Fruit fly (Drosophila melanogaster) whole organism, larva: Measurements from ENCODE around the gene CG32152.

Experiments
- noc ChIP-seq: fragments of 200-800 bp; sonication (Bioruptor generic); optimal IDR thresholded peaks from 3 replicates; lab custom pipeline; 2019; ENCODE audit warnings: missing biosample characterization, mild to moderate bottlenecking, missing genetic modification characterization, moderate library complexity

CG32152 gene

dm6 chr3L:16173818-16174601, 30.2 kb upstream of the CG32152 start:
- no peak for TF ChIP-seq noc (tag; lab: Kevin White, UChicago)

DNA sequence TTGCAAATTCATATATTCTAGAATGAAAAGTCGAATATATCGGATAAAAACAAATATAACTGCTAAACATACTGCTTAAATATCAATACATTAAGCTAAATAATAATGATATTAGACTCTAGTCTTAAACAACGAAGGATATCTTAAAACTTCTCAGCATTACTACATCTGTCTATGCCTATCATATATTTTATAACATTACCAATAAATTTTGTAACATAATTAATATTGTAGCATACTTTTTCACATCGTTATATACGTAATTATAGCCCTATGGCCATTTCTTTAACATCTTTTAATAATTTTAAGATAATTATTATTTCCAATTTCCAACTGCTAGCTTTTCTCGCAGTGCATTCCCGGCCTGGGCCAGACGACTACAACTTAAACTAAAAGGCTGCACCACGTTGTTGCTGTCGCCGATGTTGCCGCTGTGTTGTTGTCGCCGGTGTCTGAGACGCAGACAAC, 29.0 kb upstream of the CG32152 start:
- no peak for TF ChIP-seq noc (tag; lab: Kevin White, UChicago)

- TF ChIP-seq noc (tag; lab: Kevin White, UChicago) = no peak
These were observed 28.5 kb upstream of the CG32152 start for dm6 chr3L:16172381-16172780.

- TF ChIP-seq noc (tag; lab: Kevin White, UChicago) = no peak
These were observed 27.4 kb upstream of the CG32152 start, which contains the start of gene CG33795 for dm6 chr3L:16171280-16171679. TSS of gene CG33795 (minus strand) at chr3L:16171380.

DNA sequence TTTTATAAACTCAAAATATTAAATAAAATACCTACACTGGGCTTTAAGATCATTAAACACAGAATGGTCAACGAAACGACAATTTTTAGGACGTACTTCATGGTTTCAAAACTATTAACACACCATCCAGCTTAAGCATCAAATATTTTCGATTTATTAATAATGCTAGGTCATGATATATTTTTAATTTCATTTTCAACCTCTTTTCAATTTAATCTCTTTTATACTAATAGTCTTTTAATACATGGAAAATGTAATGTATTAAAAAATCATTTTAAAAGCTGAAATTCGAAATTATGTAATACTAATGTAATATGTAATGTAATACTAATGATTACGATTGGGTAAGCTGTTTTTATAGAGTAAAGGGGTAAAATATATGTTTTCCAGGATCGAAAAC, 26.2 kb upstream of the CG32152 start, which contains the start of gene CG33796:
TSS of gene CG33796 (minus strand) at position 101 of the 400 bp plus-strand sequence.
- TF ChIP-seq noc (tag; lab: Kevin White, UChicago) = no peak

- no peak for TF ChIP-seq noc (tag; lab: Kevin White, UChicago)
These were observed 24.8 kb upstream of the CG32152 start for dm6 chr3L:16168503-16169189.

DNA sequence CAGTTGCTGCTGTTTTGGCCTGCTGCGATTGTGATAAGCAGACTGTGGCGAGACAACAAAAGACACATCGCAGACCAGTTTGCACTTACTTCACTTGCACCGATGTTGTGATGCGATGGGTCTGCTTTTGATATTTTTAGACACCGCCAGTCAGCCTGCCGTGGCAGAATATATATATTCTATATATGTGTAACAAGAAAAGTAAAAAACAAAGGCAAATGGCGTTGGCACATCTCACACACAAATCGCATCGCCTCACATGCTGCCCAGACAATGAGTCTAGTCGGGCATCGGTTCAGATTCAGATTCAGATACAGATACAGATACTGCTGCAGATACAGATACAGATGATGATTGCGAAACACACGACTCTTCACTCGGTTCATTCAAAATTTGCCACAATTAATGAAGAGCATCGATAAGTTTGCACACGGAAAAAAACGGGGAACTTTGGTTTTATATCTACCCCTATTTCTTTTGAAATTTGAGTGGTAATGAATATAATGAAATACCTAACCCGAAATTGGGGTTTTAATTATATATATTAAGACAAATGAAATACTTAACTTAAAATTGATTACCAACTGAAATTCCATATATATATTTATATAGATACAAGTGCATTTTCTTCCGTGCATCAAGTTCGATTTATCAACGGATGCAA, 24.0 kb upstream of the CG32152 start:
- no peak for TF ChIP-seq noc (tag; lab: Kevin White, UChicago)

DNA sequence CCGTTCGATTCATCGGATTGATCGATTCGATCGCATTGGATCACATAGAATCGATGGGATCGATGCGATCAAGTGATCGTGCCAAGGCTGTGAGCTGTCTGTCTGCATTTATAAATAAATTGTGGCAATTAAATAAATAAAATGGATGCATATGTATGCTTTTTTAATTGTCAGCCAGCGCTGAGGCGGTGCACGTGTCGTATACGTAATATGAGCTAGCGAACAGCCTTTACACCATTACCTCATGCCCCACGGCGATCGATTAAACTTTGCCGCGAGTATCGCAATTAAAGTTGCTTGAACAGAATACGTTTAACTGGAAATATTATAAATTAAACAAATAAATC, 23.1 kb upstream of the CG32152 start:
- TF ChIP-seq noc (tag; lab: Kevin White, UChicago) = no peak

DNA sequence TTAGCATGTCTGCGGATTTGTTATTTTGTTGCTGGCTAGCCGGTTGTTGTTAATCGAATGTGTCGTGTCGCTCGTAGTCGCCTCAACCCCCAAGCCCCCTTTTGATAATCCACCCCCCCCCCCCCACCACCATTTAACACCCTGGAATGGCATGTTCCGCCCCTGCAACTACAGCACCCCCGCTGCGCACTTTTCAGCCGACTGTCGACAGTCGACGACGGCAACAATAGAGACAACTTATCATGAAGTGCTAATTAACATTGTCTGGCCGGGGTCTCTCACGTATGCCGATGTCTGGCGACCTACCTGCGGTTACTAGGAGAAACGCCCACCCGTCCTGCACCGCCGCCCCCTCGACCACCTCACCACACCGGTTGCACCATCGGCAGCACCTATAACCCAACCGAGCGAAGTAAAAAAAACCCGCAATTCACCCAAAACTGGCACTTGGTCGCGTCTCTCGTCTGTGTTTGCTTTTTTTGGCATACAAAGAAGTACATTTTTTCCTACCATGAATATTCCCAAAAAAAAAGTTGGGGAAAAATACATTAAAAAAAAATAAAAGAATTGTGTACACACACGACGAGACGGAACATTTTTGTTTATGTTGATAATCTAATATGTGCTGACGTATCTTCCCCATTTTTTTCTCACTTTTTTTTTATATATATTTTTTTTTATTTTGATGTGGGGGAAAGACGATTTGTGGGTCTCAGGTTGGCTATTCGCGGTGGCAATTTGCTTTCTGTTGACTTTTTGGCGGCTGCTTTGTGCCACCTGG, 22.6 kb upstream of the CG32152 start:
- peak; percentile 8 for TF ChIP-seq noc (tag; lab: Kevin White, UChicago)

- peak; percentile 89 for TF ChIP-seq noc (tag; lab: Kevin White, UChicago)
These were observed 21.7 kb upstream of the CG32152 start for dm6 chr3L:16165356-16166168.

- peak; percentile 39 for TF ChIP-seq noc (tag; lab: Kevin White, UChicago)
These were observed 20.6 kb upstream of the CG32152 start, which contains the start of gene CG5151 for dm6 chr3L:16164150-16165039. TSS of gene CG5151 (minus strand) at chr3L:16164701.

- peak; percentile 86 for TF ChIP-seq noc (tag; lab: Kevin White, UChicago)
These were observed 18.2 kb upstream of the CG32152 start for dm6 chr3L:16161847-16162556.

- TF ChIP-seq noc (tag; lab: Kevin White, UChicago) = no peak
These were observed 17.3 kb upstream of the CG32152 start for dm6 chr3L:16161131-16161530.
